Worm (Caenorhabditis elegans): ENCODE data around the gene E04F6.15.

E04F6.15 gene

ce11 chrII:7200051-7200599 lies 10.0 kb downstream of the E04F6.15 start, which contains the start of gene pcrg-1 (continued):
- TF ChIP-seq dsc-1 (tag; optimal IDR thresholded peaks at IDR 0.05) = peak; percentile 87
- TF ChIP-seq nhr-77 (tag; optimal IDR thresholded peaks at IDR 0.05) = peak; percentile 41
- TF ChIP-seq skn-1 (tag; optimal IDR thresholded peaks at IDR 0.05) = no peak
- peak; percentile 86 for TF ChIP-seq swsn-7 (tag; optimal IDR thresholded peaks at IDR 0.05)
- TF ChIP-seq nhr-11 (tag; optimal IDR thresholded peaks at IDR 0.05) = no peak
- peak; percentile 23 for TF ChIP-seq egl-13 (tag; optimal IDR thresholded peaks at IDR 0.05)
- no peak for TF ChIP-seq alr-1 (tag; optimal IDR thresholded peaks at IDR 0.05; ENCODE audit: borderline replicate concordance)
- peak; percentile 58 to 75 for TF ChIP-seq efl-1 (optimal IDR thresholded peaks at IDR 0.05)
- TF ChIP-seq efl-1 (GFP tag; optimal IDR thresholded peaks at IDR 0.05 in 1 of 2) = peak; percentile 58 to 97
- TF ChIP-seq Y116A8C.19 (tag; optimal IDR thresholded peaks at IDR 0.05; ENCODE audit: borderline replicate concordance) = peak; percentile 15
- TF ChIP-seq ztf-4 (tag; optimal IDR thresholded peaks at IDR 0.05) = peak; percentile 9
- no peak for TF ChIP-seq tlp-1 (tag; optimal IDR thresholded peaks at IDR 0.05)
- TF ChIP-seq zag-1 (tag; optimal IDR thresholded peaks at IDR 0.05) = no peak
- TF ChIP-seq C34B4.2 (tag; optimal IDR thresholded peaks at IDR 0.05) = no peak
- peak; percentile 7 for TF ChIP-seq blmp-1 (tag; optimal IDR thresholded peaks at IDR 0.05)
- peak; percentile 23 for TF ChIP-seq mef-2 (tag; optimal IDR thresholded peaks at IDR 0.05)
- TF ChIP-seq sptf-1 (tag; optimal IDR thresholded peaks at IDR 0.05) = no peak
- TF ChIP-seq ceh-63 (GFP tag; optimal IDR thresholded peaks at IDR 0.05) = peak; percentile 67
- no peak for TF ChIP-seq vab-15 (tag; optimal IDR thresholded peaks at IDR 0.05)
- peak; percentile 51 for TF ChIP-seq pax-3 (tag; optimal IDR thresholded peaks at IDR 0.05)
- peak; percentile 36 for TF ChIP-seq aly-2 (tag; optimal IDR thresholded peaks at IDR 0.05)
- TF ChIP-seq unc-98 (GFP tag; IDR thresholded peaks at IDR 0.05) = 0 out of 2 replicates have a peak, but pooled peaks have one; percentile 9
- TF ChIP-seq nhr-19 (GFP tag; conservative IDR thresholded peaks at IDR 0.05) = peak; percentile 93
- peak; percentile 51 for TF ChIP-seq nhr-76 (tag; optimal IDR thresholded peaks at IDR 0.05)
- peak in 1 of 2 experiments; percentile 77 for TF ChIP-seq mdl-1 (tag; optimal IDR thresholded peaks at IDR 0.05)
- peak; percentile 72 for TF ChIP-seq ceh-8 (GFP tag; optimal IDR thresholded peaks at IDR 0.05)
- TF ChIP-seq elt-3 (tag; optimal IDR thresholded peaks at IDR 0.05) = peak in 2 of 6 experiments; percentile 36 to 83
- no peak for TF ChIP-seq nhr-12 (tag; optimal IDR thresholded peaks at IDR 0.05)
- TF ChIP-seq nhr-28 (tag; optimal IDR thresholded peaks at IDR 0.05) = no peak
- TF ChIP-seq isw-1 (GFP tag; IDR thresholded peaks at IDR 0.05) = peak; percentile 42
- TF ChIP-seq nhr-71 (tag; optimal IDR thresholded peaks at IDR 0.05) = peak; percentile 89
- TF ChIP-seq hlh-17 (GFP tag; optimal IDR thresholded peaks at IDR 0.05; ENCODE audit: borderline replicate concordance) = no peak
- peak; percentile 24 for TF ChIP-seq unc-130 (tag; optimal IDR thresholded peaks at IDR 0.05)

ce11 chrII:7199308-7199707 lies 10.8 kb downstream of the E04F6.15 start, which contains the start of gene E04F6.6:
TSS of gene E04F6.6 (minus strand) at chrII:7199565.
- TF ChIP-seq C04F5.9 (tag; optimal IDR thresholded peaks at IDR 0.05) = no peak
- TF ChIP-seq elt-3 (tag; optimal IDR thresholded peaks at IDR 0.05) = peak in 2 of 6 experiments; percentile 12 to 67
- peak; percentile 34 for TF ChIP-seq blmp-1 (tag; optimal IDR thresholded peaks at IDR 0.05)
- TF ChIP-seq nhr-12 (tag; optimal IDR thresholded peaks at IDR 0.05) = no peak
- no peak for TF ChIP-seq jun-1 (tag; optimal IDR thresholded peaks at IDR 0.05)
- no peak for TF ChIP-seq lin-13 (GFP tag; optimal IDR thresholded peaks at IDR 0.05)
- TF ChIP-seq C16A3.4 (tag; optimal IDR thresholded peaks at IDR 0.05) = no peak
- no peak for TF ChIP-seq ztf-11 (tag; optimal IDR thresholded peaks at IDR 0.05)
- peak; percentile 14 for TF ChIP-seq nhr-20 (tag; optimal IDR thresholded peaks at IDR 0.05)
- TF ChIP-seq ceh-8 (GFP tag; optimal IDR thresholded peaks at IDR 0.05) = no peak
- no peak for TF ChIP-seq aha-1 (tag; optimal IDR thresholded peaks at IDR 0.05)
- TF ChIP-seq nhr-76 (tag; optimal IDR thresholded peaks at IDR 0.05) = no peak

- TF ChIP-seq ceh-90 (tag; optimal IDR thresholded peaks at IDR 0.05) (no peak), tlp-1 (tag; optimal IDR thresholded peaks at IDR 0.05) (no peak), grh-1 (GFP tag; IDR thresholded peaks at IDR 0.05) (no peak), ztf-4 (tag; optimal IDR thresholded peaks at IDR 0.05) (no peak), mef-2 (tag; optimal IDR thresholded peaks at IDR 0.05) (no peak), nhr-19 (GFP tag; conservative IDR thresholded peaks at IDR 0.05) (0 out of 2 replicates have a peak, but pooled peaks have one; percentile 6), C16A3.4 (tag; optimal IDR thresholded peaks at IDR 0.05) (no peak)
These were observed 12.7 kb downstream of the E04F6.15 start for ce11 chrII:7197434-7197833.

All from whole organism, L1 larva.